Fruit fly (Drosophila melanogaster): ENCODE measurements around the gene nht.

The nht gene

dm6 chr2L:15329382-15329781 lies 10.7 kb upstream of the nht start:
- TF ChIP-seq topi (GFP tag; optimal IDR thresholded peaks at IDR 0.05) (peak; percentile 58), pdm3 (GFP tag; optimal IDR thresholded peaks at IDR 0.05) (peak; percentile 9), ss (GFP tag; optimal IDR thresholded peaks at IDR 0.05) (no peak), Sox102F (GFP tag; optimal IDR thresholded peaks at IDR 0.05) (peak; percentile 47), CG6808 (GFP tag; optimal IDR thresholded peaks at IDR 0.05) (no peak), CG34406 (GFP tag; optimal IDR thresholded peaks at IDR 0.05) (no peak), Gug (GFP tag; IDR thresholded peaks at IDR 0.05) (no peak), CG6854 (GFP tag; optimal IDR thresholded peaks at IDR 0.05) (no peak), CG11294 (GFP tag; IDR thresholded peaks at IDR 0.05) (no peak), fkh (GFP tag; optimal IDR thresholded peaks at IDR 0.05) (no peak), CG32006 (GFP tag; optimal IDR thresholded peaks at IDR 0.05) (no peak), CG3919 (GFP tag; optimal IDR thresholded peaks at IDR 0.05) (peak; percentile 38), Sox15 (GFP tag; optimal IDR thresholded peaks at IDR 0.05) (no peak), Hr4 (GFP tag; optimal IDR thresholded peaks at IDR 0.05) (no peak), CG3032 (tag; optimal IDR thresholded peaks at IDR 0.05) (peak; percentile 30), dac (GFP tag; optimal IDR thresholded peaks at IDR 0.05) (no peak), Sox14 (GFP tag; optimal IDR thresholded peaks at IDR 0.05) (peak; percentile 8), CG6792 (GFP tag; optimal IDR thresholded peaks at IDR 0.05) (peak; percentile 25), Hr38 (GFP tag; optimal IDR thresholded peaks at IDR 0.05) (no peak), CG11762 (GFP tag; optimal IDR thresholded peaks at IDR 0.05; ENCODE audit: insufficient read depth) (peak; percentile 7), spab (GFP tag; optimal IDR thresholded peaks at IDR 0.05) (no peak), achi (GFP tag; optimal IDR thresholded peaks at IDR 0.05) (peak; percentile 22), esn (GFP tag; optimal IDR thresholded peaks at IDR 0.05) (peak; percentile 67), dsx (GFP tag; optimal IDR thresholded peaks at IDR 0.05; ENCODE audit: poor library complexity, severe bottlenecking) (no peak), cyc (GFP tag; optimal IDR thresholded peaks at IDR 0.05) (peak; percentile 39), CG10631 (GFP tag; optimal IDR thresholded peaks at IDR 0.05) (no peak), Hr39 (GFP tag; optimal IDR thresholded peaks at IDR 0.05) (peak; percentile 53), CG8119 (GFP tag; IDR thresholded peaks at IDR 0.05) (no peak), net (GFP tag; optimal IDR thresholded peaks at IDR 0.05) (no peak), Blimp-1 (GFP tag; optimal IDR thresholded peaks at IDR 0.05) (no peak), CG9139 (GFP tag; optimal IDR thresholded peaks at IDR 0.05) (no peak), Met (GFP tag; optimal IDR thresholded peaks at IDR 0.05) (peak; percentile 66), CG10669 (GFP tag; optimal IDR thresholded peaks at IDR 0.05) (peak; percentile 1), vri (GFP tag; optimal IDR thresholded peaks at IDR 0.05) (peak; percentile 34), fd85E (GFP tag; optimal IDR thresholded peaks at IDR 0.05) (no peak), Eip78C (GFP tag) (peak; percentile 83), Ets21C (GFP tag; optimal IDR thresholded peaks at IDR 0.05) (peak; percentile 43), CG1621 (tag; optimal IDR thresholded peaks at IDR 0.05) (peak; percentile 15), CG6276 (GFP tag; optimal IDR thresholded peaks at IDR 0.05) (no peak), eg (GFP tag; IDR thresholded peaks at IDR 0.05) (no peak), lz (GFP tag; optimal IDR thresholded peaks at IDR 0.05) (peak; percentile 50), salr (GFP tag; optimal IDR thresholded peaks at IDR 0.05) (no peak), Smox (GFP tag; optimal IDR thresholded peaks at IDR 0.05) (peak; percentile 57), CG4318 (GFP tag; optimal IDR thresholded peaks at IDR 0.05) (no peak), Ets96B (tag; optimal IDR thresholded peaks at IDR 0.05) (peak; percentile 21), CG11902 (GFP tag; optimal IDR thresholded peaks at IDR 0.05) (no peak), CG31627 (GFP tag; optimal IDR thresholded peaks at IDR 0.05) (peak; percentile 62), CG16779 (tag; optimal IDR thresholded peaks at IDR 0.05) (no peak), Eip75B (GFP tag; optimal IDR thresholded peaks at IDR 0.05) (no peak), CG8319 (GFP tag; optimal IDR thresholded peaks at IDR 0.05) (no peak), svp (GFP tag) (peak; percentile 86), Lpt (GFP tag; optimal IDR thresholded peaks at IDR 0.05) (no peak), acj6 (GFP tag; optimal IDR thresholded peaks at IDR 0.05) (peak; percentile 28)
